Worm (Caenorhabditis elegans) whole organism, L1 larva: ENCODE measurements around the gene ZK697.8.

ENCODE experiments used
- C34B4.2 ChIP-seq: sonication (generic microtip); optimal IDR thresholded peaks from 2 replicates; lab custom pipeline; 2017; ENCODE audit warnings: mild to moderate bottlenecking, missing genetic modification characterization, missing compliant biosample characterization
- ama-1 ChIP-seq: fragments of 150-350 bp; optimal IDR thresholded peaks from 2 replicates; lab custom pipeline; 2014
- ces-1 ChIP-seq: fragments of 150-350 bp; optimal IDR thresholded peaks from 2 replicates; lab custom pipeline; 2014; ENCODE audit warnings: missing biosample characterization, missing genetic modification reagents, missing genetic modification characterization
- elt-2 ChIP-seq: sonication (generic microtip); optimal IDR thresholded peaks from 2 replicates; lab custom pipeline; 2016; ENCODE audit warnings: missing genetic modification characterization, mild to moderate bottlenecking, inconsistent platforms, missing compliant biosample characterization, missing genetic modification reagents
- nhr-237 ChIP-seq: fragments of 150-350 bp; optimal IDR thresholded peaks from 2 replicates; lab custom pipeline; 2014; ENCODE audit warnings: missing biosample characterization, missing genetic modification characterization
- nhr-76 ChIP-seq: sonication (generic microtip); optimal IDR thresholded peaks from 2 replicates; lab custom pipeline; 2017; ENCODE audit warnings: missing biosample characterization, missing genetic modification characterization
- pqm-1 ChIP-seq: sonication (generic microtip); optimal IDR thresholded peaks from 3 replicates; lab custom pipeline; 2017; ENCODE audit warnings: missing biosample characterization, missing genetic modification characterization
- rnt-1 ChIP-seq: sonication (generic microtip); optimal IDR thresholded peaks from 2 replicates; lab custom pipeline; 2016; ENCODE audit warnings: mild to moderate bottlenecking, missing genetic modification characterization, moderate library complexity, missing compliant biosample characterization
- sptf-1 ChIP-seq: fragments of 150-350 bp; optimal IDR thresholded peaks from 2 replicates; lab custom pipeline; 2014; ENCODE audit warnings: missing biosample characterization, missing genetic modification characterization
- unc-130 ChIP-seq: fragments of 150-350 bp; optimal IDR thresholded peaks from 2 replicates; lab custom pipeline; 2017; ENCODE audit warnings: missing biosample characterization, missing genetic modification characterization, inconsistent platforms
- vab-15 ChIP-seq: sonication (generic microtip); optimal IDR thresholded peaks from 2 replicates; lab custom pipeline; 2017; ENCODE audit warnings: missing genotype, mild to moderate bottlenecking, missing genetic modification characterization, missing compliant biosample characterization
- zag-1 ChIP-seq: fragments of 150-350 bp; optimal IDR thresholded peaks from 2 replicates; lab custom pipeline; 2014; ENCODE audit warnings: missing biosample characterization, missing genetic modification characterization
- ztf-11 ChIP-seq, 2 experiments: sonication (generic microtip); optimal IDR thresholded peaks; 2 replicates each; lab custom pipeline; 2016 to 2017; ENCODE audit warnings: missing genetic modification characterization in 2 of 2, missing biosample characterization in 1 of 2, missing compliant biosample characterization in 1 of 2
- ztf-4 ChIP-seq: fragments of 150-350 bp; optimal IDR thresholded peaks from 2 replicates; lab custom pipeline; 2014; ENCODE audit warnings: missing biosample characterization, missing genetic modification characterization

DNA sequence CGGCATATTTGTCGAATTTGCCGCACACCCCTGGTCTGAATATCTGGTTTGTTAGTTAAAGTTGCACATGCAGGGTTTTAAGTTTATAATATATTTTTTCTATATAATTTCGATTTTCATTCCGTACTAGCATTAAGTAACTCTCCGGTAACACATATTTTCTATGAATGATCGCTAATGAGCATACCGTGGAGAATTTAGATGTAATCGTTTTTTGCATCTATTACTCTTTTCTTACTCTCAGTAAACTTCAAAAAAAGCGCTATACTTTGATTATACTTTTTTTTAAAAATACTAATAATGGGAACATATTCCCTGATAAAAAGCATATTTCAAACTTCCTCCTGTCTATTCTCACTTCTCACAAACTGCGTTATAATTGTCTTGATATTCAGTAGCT lies 14.4 kb downstream of the ZK697.8 start, which contains the start of gene str-160:
- no peak for TF ChIP-seq pqm-1 (tag; lab: Kevin White, UChicago)
- TF ChIP-seq nhr-237 = no peak
- TF ChIP-seq ces-1 (GFP tag; lab: Kevin White, UChicago) = no peak
- no peak for TF ChIP-seq ztf-4 (tag; lab: Kevin White, UChicago)
- no peak for TF ChIP-seq ama-1 (lab: Kevin White, UChicago)
- no peak for TF ChIP-seq elt-2 (tag; lab: Kevin White, UChicago)
- no peak for TF ChIP-seq C34B4.2 (tag; lab: Kevin White, UChicago)
- no peak for TF ChIP-seq sptf-1 (tag; lab: Kevin White, UChicago)
- no peak for TF ChIP-seq rnt-1 (tag; lab: Kevin White, UChicago)
- no peak for TF ChIP-seq ztf-11 (tag; optimal IDR thresholded peaks at IDR 0.05; lab: Kevin White, UChicago)
- no peak for TF ChIP-seq unc-130 (tag; lab: Kevin White, UChicago)
- TF ChIP-seq nhr-76 (tag; lab: Kevin White, UChicago) = no peak
- no peak for TF ChIP-seq zag-1 (tag; lab: Kevin White, UChicago)
- no peak for TF ChIP-seq vab-15 (tag; lab: Kevin White, UChicago)
